Fruit fly (Drosophila melanogaster) whole organism, embryonic: ENCODE measurements around the gene RpL28.

Experiments
- Ada2b ChIP-seq: fragments of 200-800 bp; sonication (Bioruptor generic); IDR thresholded peaks from 2 replicates; pipeline ENCODE4 v1.3.6; 2022; ENCODE audit warnings: missing biosample characterization, missing genetic modification characterization
- Antp ChIP-seq: fragments of 200-800 bp; sonication (Bioruptor generic); optimal IDR thresholded peaks from 3 replicates; lab custom pipeline; 2016; ENCODE audit warnings: missing biosample characterization, missing genetic modification characterization
- CG10543 ChIP-seq: fragments of 200-800 bp; sonication (Bioruptor generic); optimal IDR thresholded peaks from 3 replicates; lab custom pipeline; 2017; ENCODE audit warnings: missing biosample characterization, mild to moderate bottlenecking, missing genetic modification characterization, moderate library complexity
- CG10565 ChIP-seq: fragments of 200-800 bp; sonication (Bioruptor generic); optimal IDR thresholded peaks from 3 replicates; lab custom pipeline; 2016; ENCODE audit warnings: missing biosample characterization, mild to moderate bottlenecking, missing genetic modification characterization
- CG10979 ChIP-seq: fragments of 200-800 bp; sonication (Bioruptor generic); optimal IDR thresholded peaks from 2 replicates; lab custom pipeline; 2018; ENCODE audit warnings: missing biosample characterization, mild to moderate bottlenecking, missing genetic modification characterization, moderate library complexity
- CG12155 ChIP-seq: fragments of 200-800 bp; sonication (Bioruptor generic); optimal IDR thresholded peaks from 3 replicates; lab custom pipeline; 2016; ENCODE audit warnings: missing biosample characterization, missing genetic modification characterization
- CG13894 ChIP-seq: fragments of 200-800 bp; sonication (Bioruptor generic); optimal IDR thresholded peaks from 3 replicates; lab custom pipeline; 2018; ENCODE audit warnings: missing biosample characterization, mild to moderate bottlenecking, missing genetic modification characterization, moderate library complexity
- CG15011 ChIP-seq: fragments of 200-800 bp; sonication (Bioruptor generic); optimal IDR thresholded peaks from 3 replicates; lab custom pipeline; 2018; ENCODE audit warnings: missing biosample characterization, mild to moderate bottlenecking, missing genetic modification characterization
- CG15269 ChIP-seq: fragments of 200-800 bp; sonication (Bioruptor generic); optimal IDR thresholded peaks from 2 replicates; lab custom pipeline; 2018; ENCODE audit warnings: missing biosample characterization, mild to moderate bottlenecking, missing genetic modification characterization, moderate library complexity
- CG16813 ChIP-seq: fragments of 200-800 bp; sonication (Bioruptor generic); IDR thresholded peaks from 3 replicates; pipeline ENCODE4 v1.3.6; 2022; ENCODE audit warnings: missing biosample characterization, missing genetic modification characterization; ENCODE audit not compliant: partially characterized antibody
- CG18764 ChIP-seq: fragments of 200-800 bp; sonication (Bioruptor generic); optimal IDR thresholded peaks from 3 replicates; lab custom pipeline; 2016; ENCODE audit warnings: missing biosample characterization, missing genetic modification characterization
- CG2116 ChIP-seq: fragments of 200-800 bp; sonication (Bioruptor generic); optimal IDR thresholded peaks from 3 replicates; lab custom pipeline; 2018; ENCODE audit warnings: missing biosample characterization, mild to moderate bottlenecking, missing genetic modification characterization
- CG2199 ChIP-seq: fragments of 200-800 bp; sonication (Bioruptor generic); IDR thresholded peaks from 3 replicates; pipeline ENCODE4 v1.3.6; 2022; ENCODE audit warnings: missing biosample characterization, missing genetic modification characterization
- CG31365 ChIP-seq: fragments of 200-800 bp; sonication (Bioruptor generic); optimal IDR thresholded peaks from 2 replicates; lab custom pipeline; 2018; ENCODE audit warnings: missing biosample characterization, mild to moderate bottlenecking, missing genetic modification characterization
- CG31441 ChIP-seq: fragments of 200-800 bp; sonication (Bioruptor generic); IDR thresholded peaks from 2 replicates; pipeline ENCODE4 v1.3.6; 2022; ENCODE audit warnings: missing biosample characterization, missing genetic modification characterization
- CG43689 ChIP-seq: fragments of 200-800 bp; sonication (Bioruptor generic); IDR thresholded peaks from 2 replicates; pipeline ENCODE4 v1.3.6; 2022; ENCODE audit warnings: missing biosample characterization, missing genetic modification characterization
- CG6175 ChIP-seq: fragments of 200-800 bp; sonication (Bioruptor generic); IDR thresholded peaks from 3 replicates; pipeline ENCODE4 v1.3.6; 2022; ENCODE audit warnings: missing biosample characterization, missing genetic modification characterization
- CG8089 ChIP-seq: fragments of 200-800 bp; sonication (Bioruptor generic); optimal IDR thresholded peaks from 3 replicates; lab custom pipeline; 2016; ENCODE audit warnings: missing biosample characterization, missing genetic modification characterization
- CG8290 ChIP-seq, 3 experiments: fragments of 200-800 bp; sonication (Bioruptor generic); optimal IDR thresholded peaks; 2 replicates each; lab custom pipeline; 2016 to 2019; ENCODE audit warnings: missing biosample characterization in 3 of 3, missing genetic modification characterization in 3 of 3, mild to moderate bottlenecking in 2 of 3, moderate library complexity in 1 of 3
- Camta ChIP-seq: fragments of 200-800 bp; sonication (Bioruptor generic); optimal IDR thresholded peaks from 2 replicates; lab custom pipeline; 2016; ENCODE audit warnings: missing biosample characterization, missing genetic modification characterization
- CoRest ChIP-seq: fragments of 200-800 bp; sonication (Bioruptor generic); optimal IDR thresholded peaks from 3 replicates; lab custom pipeline; 2018; ENCODE audit warnings: missing biosample characterization, mild to moderate bottlenecking, missing genetic modification characterization, moderate library complexity
- Deaf1 ChIP-seq: fragments of 200-800 bp; optimal IDR thresholded peaks from 3 replicates; lab custom pipeline; 2019; ENCODE audit warnings: missing biosample characterization, mild to moderate bottlenecking, missing genetic modification characterization, moderate library complexity
- Dip2 ChIP-seq: fragments of 200-800 bp; sonication (Bioruptor generic); IDR thresholded peaks from 2 replicates; pipeline ENCODE4 v1.3.6; 2022; ENCODE audit warnings: missing biosample characterization, missing genetic modification characterization
- E2f2 ChIP-seq: fragments of 200-800 bp; sonication (Bioruptor generic); IDR thresholded peaks from 2 replicates; pipeline ENCODE4 v1.3.6; 2022; ENCODE audit warnings: missing biosample characterization, missing genetic modification characterization
- Fer1 ChIP-seq: fragments of 200-800 bp; sonication (Bioruptor generic); optimal IDR thresholded peaks from 2 replicates; lab custom pipeline; 2017; ENCODE audit warnings: missing biosample characterization, mild to moderate bottlenecking, missing genetic modification characterization
- Fer3 ChIP-seq: fragments of 200-800 bp; sonication (Bioruptor generic); optimal IDR thresholded peaks from 2 replicates; lab custom pipeline; 2018; ENCODE audit warnings: missing biosample characterization, mild to moderate bottlenecking, missing genetic modification characterization, moderate library complexity
- HHEX ChIP-seq: fragments of 200-800 bp; sonication (Bioruptor generic); optimal IDR thresholded peaks from 3 replicates; lab custom pipeline; 2017; ENCODE audit warnings: missing biosample characterization, mild to moderate bottlenecking, missing genetic modification characterization, missing genetic modification reagents
- Myb ChIP-seq: fragments of 200-800 bp; sonication (Bioruptor generic); optimal IDR thresholded peaks from 2 replicates; lab custom pipeline; 2016; ENCODE audit warnings: missing biosample characterization, missing genetic modification characterization
- Nf-YA ChIP-seq: fragments of 200-800 bp; sonication (Bioruptor generic); IDR thresholded peaks from 2 replicates; pipeline ENCODE4 v1.3.6; 2022; ENCODE audit warnings: missing biosample characterization, missing genetic modification characterization
- NfI ChIP-seq: fragments of 200-800 bp; sonication (Bioruptor generic); optimal IDR thresholded peaks from 3 replicates; lab custom pipeline; 2018; ENCODE audit warnings: missing biosample characterization, mild to moderate bottlenecking, missing genetic modification characterization, moderate library complexity
- Ravus ChIP-seq: fragments of 200-800 bp; sonication (Bioruptor generic); IDR thresholded peaks from 2 replicates; pipeline ENCODE4 v1.3.6; 2022; ENCODE audit warnings: missing biosample characterization, missing genetic modification characterization
- Rfx ChIP-seq: fragments of 200-800 bp; sonication (Bioruptor generic); IDR thresholded peaks from 2 replicates; pipeline ENCODE4 v1.3.6; 2022; ENCODE audit warnings: missing biosample characterization, missing genetic modification characterization
- ab ChIP-seq: fragments of 200-800 bp; sonication (Bioruptor generic); optimal IDR thresholded peaks from 2 replicates; lab custom pipeline; 2016; ENCODE audit warnings: missing biosample characterization, missing genetic modification characterization
- ara ChIP-seq: fragments of 200-800 bp; sonication (Bioruptor generic); IDR thresholded peaks from 2 replicates; pipeline ENCODE4 v1.3.6; 2022; ENCODE audit warnings: missing biosample characterization, missing genetic modification characterization
- bbx ChIP-seq: fragments of 200-800 bp; sonication (Bioruptor generic); IDR thresholded peaks from 2 replicates; pipeline ENCODE4 v1.3.6; 2022; ENCODE audit warnings: missing biosample characterization, missing genetic modification characterization; ENCODE audit not compliant: partially characterized antibody
- br ChIP-seq: fragments of >200 bp; optimal IDR thresholded peaks from 2 replicates; lab custom pipeline; 2017
- cg ChIP-seq: fragments of 200-800 bp; sonication (Bioruptor generic); optimal IDR thresholded peaks from 3 replicates; lab custom pipeline; 2019; ENCODE audit warnings: missing biosample characterization, mild to moderate bottlenecking, missing genetic modification characterization, moderate library complexity
- croc ChIP-seq: fragments of 200-800 bp; sonication (Bioruptor generic); conservative IDR thresholded peaks from 3 replicates; pipeline ENCODE4 v1.3.6; 2022; ENCODE audit warnings: missing biosample characterization, missing genetic modification characterization
- eyg ChIP-seq: fragments of 200-800 bp; sonication (Bioruptor generic); optimal IDR thresholded peaks from 3 replicates; lab custom pipeline; 2016; ENCODE audit warnings: missing biosample characterization, missing genetic modification characterization
- fru ChIP-seq: fragments of >200 bp; optimal IDR thresholded peaks from 2 replicates; lab custom pipeline; 2017
- klu ChIP-seq: fragments of 200-800 bp; sonication (Bioruptor generic); IDR thresholded peaks from 2 replicates; pipeline ENCODE4 v1.3.6; 2022; ENCODE audit warnings: missing biosample characterization, missing genetic modification characterization
- knrl ChIP-seq: fragments of 200-800 bp; sonication (Bioruptor generic); IDR thresholded peaks from 3 replicates; pipeline ENCODE4 v1.3.6; 2022; ENCODE audit warnings: missing biosample characterization, missing genetic modification characterization; ENCODE audit not compliant: partially characterized antibody
- lmd ChIP-seq: fragments of 200-800 bp; sonication (Bioruptor generic); IDR thresholded peaks from 2 replicates; pipeline ENCODE4 v1.3.6; 2022; ENCODE audit warnings: missing biosample characterization, missing genetic modification characterization
- nmo ChIP-seq: fragments of 200-800 bp; sonication (Bioruptor generic); optimal IDR thresholded peaks from 2 replicates; lab custom pipeline; 2018; ENCODE audit warnings: missing biosample characterization, mild to moderate bottlenecking, missing genetic modification characterization, moderate library complexity
- pfk ChIP-seq: fragments of 200-800 bp; sonication (Bioruptor generic); optimal IDR thresholded peaks from 2 replicates; lab custom pipeline; 2018; ENCODE audit warnings: missing biosample characterization, mild to moderate bottlenecking, missing genetic modification characterization, moderate library complexity
- pho ChIP-seq: fragments of 200-800 bp; sonication (Bioruptor generic); optimal IDR thresholded peaks from 2 replicates; lab custom pipeline; 2016; ENCODE audit warnings: missing biosample characterization, missing genetic modification characterization
- pita ChIP-seq: fragments of 200-800 bp; sonication (Bioruptor generic); optimal IDR thresholded peaks from 2 replicates; lab custom pipeline; 2017; ENCODE audit warnings: missing biosample characterization, mild to moderate bottlenecking, missing genetic modification characterization
- rib ChIP-seq: fragments of 200-800 bp; sonication (Bioruptor generic); IDR thresholded peaks from 2 replicates; pipeline ENCODE4 v1.3.6; 2022; ENCODE audit warnings: missing biosample characterization, missing genetic modification characterization
- so ChIP-seq: fragments of 200-800 bp; sonication (Bioruptor generic); IDR thresholded peaks from 3 replicates; pipeline ENCODE4 v1.3.6; 2022; ENCODE audit warnings: missing biosample characterization, missing genetic modification characterization
- stc ChIP-seq: fragments of 200-800 bp; sonication (Bioruptor generic); IDR thresholded peaks from 2 replicates; pipeline ENCODE4 v1.3.6; 2022; ENCODE audit warnings: missing biosample characterization, missing genetic modification characterization

RpL28 gene

DNA sequence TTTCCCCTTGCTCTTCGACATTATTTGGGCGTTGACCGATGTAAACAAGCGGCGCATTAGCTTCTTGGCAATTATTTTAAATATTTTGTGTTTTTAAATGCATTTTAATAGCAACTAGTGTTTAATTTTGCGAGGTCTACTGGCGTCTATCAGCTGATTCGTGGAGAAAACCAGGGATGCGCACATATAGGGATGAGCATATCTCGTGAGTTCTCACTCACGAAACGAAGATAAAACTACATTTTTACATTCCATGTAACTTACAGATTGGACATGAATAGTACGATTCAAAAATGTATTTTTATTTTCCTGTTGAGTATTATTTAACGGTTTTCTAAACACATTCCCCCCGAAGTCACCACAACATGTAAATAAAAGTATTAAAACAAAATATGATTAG, 25.3 kb downstream of the RpL28 start, which contains the start of gene CG14966 (continued):
- TF ChIP-seq Dip2 (GFP tag; lab: Robert Waterston, UW), result no peak
- TF ChIP-seq Deaf1 (tag; lab: Kevin White, UChicago), result peak; percentile 0
- no peak for TF ChIP-seq CG43689
- peak; percentile 45 for TF ChIP-seq CoRest (tag; lab: Kevin White, UChicago)
- peak; percentile 52; the same call in 1 of the 2 replicates for TF ChIP-seq E2f2
- TF ChIP-seq rib (GFP tag; lab: Robert Waterston, UW), result peak; percentile 65
- TF ChIP-seq CG16813 (GFP tag; lab: Robert Waterston, UW), result peak; percentile 91
- TF ChIP-seq CG2199 (GFP tag; lab: Robert Waterston, UW), result peak; percentile 22; the same call in 2 of the 3 replicates
- peak; percentile 13 for TF ChIP-seq CG10543 (GFP tag; lab: Kevin White, UChicago)

- TF ChIP-seq pfk (GFP tag; lab: Kevin White, UChicago) (peak; percentile 2), pita (no peak), nmo (peak; percentile 96), CG18764 (GFP tag; lab: Kevin White, UChicago) (peak; percentile 85), CG10979 (tag; lab: Kevin White, UChicago) (peak; percentile 93), CG12155 (GFP tag; lab: Kevin White, UChicago) (peak; percentile 84), Rfx (GFP tag; lab: Robert Waterston, UW) (peak; percentile 92), croc (peak; percentile 88), Nf-YA (peak; percentile 88), ara (GFP tag; lab: Robert Waterston, UW) (peak; percentile 93), CG15269 (peak; percentile 96), stc (GFP tag; lab: Robert Waterston, UW) (peak; percentile 93), CG10565 (GFP tag; lab: Kevin White, UChicago) (peak; percentile 57), ab (GFP tag; lab: Kevin White, UChicago) (no peak), CG31441 (GFP tag; lab: Robert Waterston, UW) (peak; percentile 96), HHEX (GFP tag; lab: Kevin White, UChicago) (peak; percentile 94), fru (lab: Kevin White, UChicago) (no peak), CG8089 (GFP tag; lab: Kevin White, UChicago) (no peak), knrl (GFP tag; lab: Robert Waterston, UW) (0 out of 3 replicates have a peak, but pooled peaks have one; percentile 12), Ravus (GFP tag; lab: Robert Waterston, UW) (peak; percentile 82), Ada2b (GFP tag; lab: Robert Waterston, UW) (peak; percentile 95), Camta (GFP tag; lab: Kevin White, UChicago) (peak; percentile 32), CG31365 (tag; lab: Kevin White, UChicago) (peak; percentile 72), so (GFP tag; lab: Robert Waterston, UW) (peak; percentile 93), Fer3 (tag; lab: Kevin White, UChicago) (peak; percentile 96), bbx (no peak), eyg (GFP tag; lab: Kevin White, UChicago) (no peak), CG2116 (GFP tag; lab: Kevin White, UChicago) (peak; percentile 66), br (no peak), CG13894 (tag; lab: Kevin White, UChicago) (peak; percentile 89), Myb (GFP tag; lab: Kevin White, UChicago) (peak; percentile 32), NfI (GFP tag; lab: Kevin White, UChicago) (peak; percentile 93), lmd (GFP tag; lab: Robert Waterston, UW) (peak; percentile 94), pho (peak; percentile 29), CG15011 (GFP tag; lab: Kevin White, UChicago) (peak; percentile 83), klu (GFP tag; lab: Robert Waterston, UW) (peak; percentile 83), CG6175 (GFP tag; lab: Robert Waterston, UW) (peak; percentile 82), cg (GFP tag; lab: Kevin White, UChicago) (peak; percentile 62), Fer1 (peak; percentile 94), CG8290 (GFP tag; optimal IDR thresholded peaks at IDR 0.05; lab: Kevin White, UChicago) (peak; percentile 75), CG8290 (tag; optimal IDR thresholded peaks at IDR 0.05; lab: Kevin White, UChicago) (peak in 1 of 2 experiments; percentile 82), Antp (GFP tag; lab: Kevin White, UChicago) (peak; percentile 39)
These were observed 28.7 kb downstream of the RpL28 start for dm6 chr3L:3194059-3194458.
